Worm (Caenorhabditis elegans) whole organism, L4 larva: ENCODE data around the gene ocr-4.

Experiments
- jun-1 ChIP-seq: fragments of 150-350 bp; optimal IDR thresholded peaks from 2 replicates; lab custom pipeline; 2014; ENCODE audit warnings: missing biosample characterization, missing genetic modification reagents, missing genetic modification characterization
- lsy-2 ChIP-seq, 2 experiments: fragments of 150-350 bp in 1 of 2; sonication (generic microtip) in 1 of 2; optimal IDR thresholded peaks; 2 replicates each; lab custom pipeline; 2014 to 2017; ENCODE audit warnings: missing biosample characterization in 2 of 2, missing genetic modification characterization in 2 of 2
- skn-1 ChIP-seq: fragments of 150-350 bp; optimal IDR thresholded peaks from 2 replicates; lab custom pipeline; 2014; ENCODE audit warnings: missing biosample characterization, missing genetic modification characterization
- zag-1 ChIP-seq: fragments of 150-350 bp; optimal IDR thresholded peaks from 2 replicates; lab custom pipeline; 2014; ENCODE audit warnings: missing biosample characterization, missing genetic modification characterization

DNA sequence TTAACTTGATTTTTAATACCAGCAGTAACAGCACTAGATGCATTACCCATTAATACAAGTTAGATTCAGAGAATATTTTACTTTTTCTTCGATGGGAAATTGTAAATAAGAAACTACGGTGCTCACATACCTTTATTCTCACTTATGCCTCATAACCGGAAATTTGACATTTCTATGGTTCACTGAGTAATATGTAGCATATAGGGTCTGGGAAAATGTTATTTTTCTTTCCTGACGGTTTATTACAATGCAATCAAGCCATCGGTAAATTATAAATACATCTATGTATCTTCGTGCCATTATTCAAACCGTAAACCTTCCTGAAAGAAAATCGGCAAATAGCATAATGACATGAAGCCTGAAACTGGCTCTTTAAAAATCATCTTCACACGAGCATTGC lies at the start of gene ocr-4:
- TF ChIP-seq jun-1 (tag; lab: Kevin White, UChicago) (no peak), skn-1 (tag; lab: Kevin White, UChicago) (no peak), lsy-2 (tag; optimal IDR thresholded peaks at IDR 0.05; lab: Kevin White, UChicago) (no peak), zag-1 (tag; lab: Kevin White, UChicago) (no peak)
